Fruit fly (Drosophila melanogaster): ENCODE data around the gene Septin4.

DNA sequence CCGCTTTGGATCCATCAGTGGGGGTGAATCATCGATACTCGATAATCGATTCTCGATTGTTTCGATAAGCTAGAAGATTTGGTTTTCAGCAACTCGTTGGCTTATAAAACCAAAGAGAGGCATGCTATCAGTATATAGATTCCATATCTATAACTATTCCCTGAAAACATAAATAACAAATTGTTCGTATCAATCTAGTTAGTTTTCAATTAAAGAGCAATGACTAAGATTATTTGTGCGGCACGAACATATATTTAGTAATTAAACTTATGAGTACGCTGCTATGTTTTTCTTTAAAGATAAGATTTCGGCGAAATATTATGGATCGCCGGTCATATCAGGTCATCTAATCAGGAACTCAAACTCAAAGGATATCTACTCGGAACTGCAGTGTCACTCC lies 20.4 kb downstream of the Septin4 start:
- TF ChIP-seq Poxn (GFP tag; IDR thresholded peaks at IDR 0.05) = no peak
- no peak for TF ChIP-seq luna (GFP tag; optimal IDR thresholded peaks at IDR 0.05)
- TF ChIP-seq H15 (GFP tag; IDR thresholded peaks at IDR 0.05) = no peak
- TF ChIP-seq ato (GFP tag; IDR thresholded peaks at IDR 0.05; ENCODE audit: partially characterized antibody) = no peak
- no peak for TF ChIP-seq lola (GFP tag; optimal IDR thresholded peaks at IDR 0.05)
- no peak for TF ChIP-seq CG14014 (GFP tag; IDR thresholded peaks at IDR 0.05)
- no peak for TF ChIP-seq NC2α (GFP tag; optimal IDR thresholded peaks at IDR 0.05)
- no peak for TF ChIP-seq dan (GFP tag; IDR thresholded peaks at IDR 0.05)
- TF ChIP-seq Ets65A (GFP tag) = no peak
- TF ChIP-seq fd3F (GFP tag; optimal IDR thresholded peaks at IDR 0.05) = no peak

Data from whole organism, embryonic.